Worm (Caenorhabditis elegans): ENCODE results near the gene F17E9.5.

DNA sequence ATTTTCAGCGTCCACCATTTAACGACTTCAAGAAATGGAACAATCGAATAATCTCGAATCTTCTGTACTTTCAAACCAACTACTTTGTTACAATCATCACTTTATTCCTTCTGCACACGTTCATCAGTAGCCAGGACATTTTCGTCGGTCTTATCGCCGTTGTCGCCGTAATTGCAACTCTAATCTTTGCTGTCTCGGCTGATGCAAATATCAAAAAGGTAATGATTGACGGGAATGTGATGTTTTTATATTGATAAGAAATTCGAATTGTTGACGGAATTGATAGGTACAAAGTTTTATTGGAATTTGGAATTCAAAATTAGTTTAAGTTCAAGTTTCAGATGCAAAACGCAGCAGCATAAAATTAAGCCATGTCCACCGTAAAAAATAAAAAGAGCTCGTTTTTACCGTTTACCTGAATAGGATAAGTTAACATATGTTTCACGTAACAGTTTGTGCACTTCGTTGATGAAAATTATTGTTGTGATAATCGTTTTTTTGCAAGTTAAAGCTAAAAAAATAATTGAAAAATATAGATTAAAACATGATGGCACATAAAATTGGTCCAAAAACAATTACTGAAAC, 34.7 kb downstream of the F17E9.5 start:
- no peak for TF ChIP-seq unc-86 (tag; optimal IDR thresholded peaks at IDR 0.05)
- TF ChIP-seq ama-1 (optimal IDR thresholded peaks at IDR 0.05) = no peak
